Fruit fly (Drosophila melanogaster): Measurements from ENCODE around the gene Srg1.

DNA sequence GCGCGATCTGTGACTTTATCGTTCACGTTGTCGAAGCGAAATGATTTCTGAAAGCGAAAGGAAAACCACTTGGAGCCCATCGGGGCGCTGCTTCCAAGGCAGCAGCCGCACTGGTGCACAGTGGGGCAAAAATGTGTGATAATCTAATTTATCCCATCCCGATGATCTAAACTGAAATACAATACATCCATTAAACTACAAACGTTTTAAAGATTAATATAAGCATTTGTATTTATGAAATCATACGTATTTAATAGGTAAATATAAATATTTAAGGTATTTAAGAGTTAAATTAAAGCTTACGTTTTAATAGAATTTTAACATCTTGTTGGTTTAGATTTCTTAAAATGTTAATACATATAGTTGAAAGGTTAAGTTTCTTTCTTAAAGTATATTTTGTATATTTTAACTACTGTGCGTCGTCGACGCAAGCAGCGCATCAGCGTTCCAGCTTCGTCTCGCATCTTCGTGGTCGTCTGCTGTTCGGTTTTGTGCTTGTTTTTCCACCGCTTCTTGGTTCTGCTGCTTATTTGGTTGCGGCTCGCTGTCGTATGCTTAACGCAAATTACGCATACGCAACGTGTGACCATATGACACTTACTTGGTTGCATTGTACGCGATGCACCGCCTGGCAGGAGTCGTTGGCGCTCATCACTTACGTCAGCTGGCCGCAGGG is 41.6 kb upstream of the Srg1 start, which contains the start of gene CG13643:
- TF ChIP-seq fkh (GFP tag; optimal IDR thresholded peaks at IDR 0.05) (no peak), Hr4 (GFP tag; optimal IDR thresholded peaks at IDR 0.05) (peak; percentile 55), pdm3 (GFP tag; optimal IDR thresholded peaks at IDR 0.05) (peak; percentile 23), CG6854 (GFP tag; optimal IDR thresholded peaks at IDR 0.05) (no peak)
